Worm (Caenorhabditis elegans): ENCODE results near the gene K09A9.6.

The K09A9.6 gene

ce11 chrX:15576942-15577341, at the start of gene K09A9.6:
TSS of gene K09A9.6 (plus strand) at chrX:15577242.
- TF ChIP-seq scrt-1 (GFP tag; IDR thresholded peaks at IDR 0.05) (no peak), ceh-13 (GFP tag; optimal IDR thresholded peaks at IDR 0.05) (no peak), tbx-37 (GFP tag; conservative IDR thresholded peaks at IDR 0.05) (no peak), flt-1 (GFP tag; IDR thresholded peaks at IDR 0.05) (no peak)

ce11 chrX:15528472-15528871, 48.6 kb upstream of the K09A9.6 start:
- TF ChIP-seq hmbx-1 (tag; optimal IDR thresholded peaks at IDR 0.05), result no peak
- TF ChIP-seq tbx-37 (GFP tag; conservative IDR thresholded peaks at IDR 0.05), result no peak

ce11 chrX:15533260-15533659, 43.8 kb upstream of the K09A9.6 start:
- TF ChIP-seq ama-1 (optimal IDR thresholded peaks at IDR 0.05) (no peak), B0310.2 (tag; optimal IDR thresholded peaks at IDR 0.05) (no peak), F13C5.2 (tag; optimal IDR thresholded peaks at IDR 0.05) (no peak), pes-1 (GFP tag; IDR thresholded peaks at IDR 0.05) (no peak), hnd-1 (tag; optimal IDR thresholded peaks at IDR 0.05) (no peak), ceh-13 (GFP tag; optimal IDR thresholded peaks at IDR 0.05) (no peak), sea-1 (GFP tag; conservative IDR thresholded peaks at IDR 0.05) (no peak), ceh-36 (tag; optimal IDR thresholded peaks at IDR 0.05) (no peak), aly-1 (tag; optimal IDR thresholded peaks at IDR 0.05) (no peak), hmbx-1 (tag; optimal IDR thresholded peaks at IDR 0.05) (no peak)

- peak; percentile 64 for TF ChIP-seq hmg-4 (GFP tag; optimal IDR thresholded peaks at IDR 0.05)
- TF ChIP-seq F13C5.2 (tag; optimal IDR thresholded peaks at IDR 0.05), result peak; percentile 11
- no peak for TF ChIP-seq ceh-13 (GFP tag; optimal IDR thresholded peaks at IDR 0.05)
- TF ChIP-seq tbx-37 (GFP tag; conservative IDR thresholded peaks at IDR 0.05), result no peak
These were observed 41.8 kb upstream of the K09A9.6 start for ce11 chrX:15535190-15535636.

ce11 chrX:15536017-15536416, 41.0 kb upstream of the K09A9.6 start:
- TF ChIP-seq aly-1 (tag; optimal IDR thresholded peaks at IDR 0.05) (no peak), ets-7 (tag; optimal IDR thresholded peaks at IDR 0.05) (no peak), flt-1 (GFP tag; IDR thresholded peaks at IDR 0.05) (no peak), tbx-11 (GFP tag; IDR thresholded peaks at IDR 0.05) (no peak), tra-4 (tag; optimal IDR thresholded peaks at IDR 0.05) (no peak), pes-1 (GFP tag; IDR thresholded peaks at IDR 0.05) (no peak), ceh-36 (tag; optimal IDR thresholded peaks at IDR 0.05) (no peak), ama-1 (optimal IDR thresholded peaks at IDR 0.05) (no peak), hmbx-1 (tag; optimal IDR thresholded peaks at IDR 0.05) (no peak)

- TF ChIP-seq B0310.2 (tag; optimal IDR thresholded peaks at IDR 0.05) (no peak), hmbx-1 (tag; optimal IDR thresholded peaks at IDR 0.05) (no peak), pes-1 (GFP tag; IDR thresholded peaks at IDR 0.05) (no peak), ceh-36 (tag; optimal IDR thresholded peaks at IDR 0.05) (no peak), ets-7 (tag; optimal IDR thresholded peaks at IDR 0.05) (no peak), hmg-4 (GFP tag; optimal IDR thresholded peaks at IDR 0.05) (no peak), ama-1 (optimal IDR thresholded peaks at IDR 0.05) (no peak), tbx-37 (GFP tag; conservative IDR thresholded peaks at IDR 0.05) (no peak), tbx-11 (GFP tag; IDR thresholded peaks at IDR 0.05) (no peak), scrt-1 (GFP tag; IDR thresholded peaks at IDR 0.05) (no peak), aly-1 (tag; optimal IDR thresholded peaks at IDR 0.05) (no peak), sea-1 (GFP tag; conservative IDR thresholded peaks at IDR 0.05) (no peak), flt-1 (GFP tag; IDR thresholded peaks at IDR 0.05) (no peak), hnd-1 (tag; optimal IDR thresholded peaks at IDR 0.05) (no peak), tra-4 (tag; optimal IDR thresholded peaks at IDR 0.05) (no peak), ceh-13 (GFP tag; optimal IDR thresholded peaks at IDR 0.05) (no peak)
These were observed 39.7 kb upstream of the K09A9.6 start, which contains the start of the genes olrn-1 and C02C6.14 for ce11 chrX:15537362-15537761. TSS of gene olrn-1 (plus strand) at chrX:15537662. TSS of gene C02C6.14 (plus strand) at chrX:15537665.

- TF ChIP-seq flt-1 (GFP tag; IDR thresholded peaks at IDR 0.05) (no peak), aly-1 (tag; optimal IDR thresholded peaks at IDR 0.05) (no peak), hmbx-1 (tag; optimal IDR thresholded peaks at IDR 0.05) (no peak), ceh-36 (tag; optimal IDR thresholded peaks at IDR 0.05) (no peak), sea-1 (GFP tag; conservative IDR thresholded peaks at IDR 0.05) (no peak), ceh-13 (GFP tag; optimal IDR thresholded peaks at IDR 0.05) (no peak), scrt-1 (GFP tag; IDR thresholded peaks at IDR 0.05) (no peak), tbx-11 (GFP tag; IDR thresholded peaks at IDR 0.05) (no peak), tbx-37 (GFP tag; conservative IDR thresholded peaks at IDR 0.05) (no peak), B0310.2 (tag; optimal IDR thresholded peaks at IDR 0.05) (no peak), hmg-4 (GFP tag; optimal IDR thresholded peaks at IDR 0.05) (no peak), pes-1 (GFP tag; IDR thresholded peaks at IDR 0.05) (no peak), F13C5.2 (tag; optimal IDR thresholded peaks at IDR 0.05) (no peak), hnd-1 (tag; optimal IDR thresholded peaks at IDR 0.05) (no peak), ets-7 (tag; optimal IDR thresholded peaks at IDR 0.05) (no peak), tra-4 (tag; optimal IDR thresholded peaks at IDR 0.05) (no peak), ama-1 (optimal IDR thresholded peaks at IDR 0.05) (no peak)
These were observed 37.7 kb upstream of the K09A9.6 start for ce11 chrX:15539299-15539698.

- TF ChIP-seq ceh-36 (tag; optimal IDR thresholded peaks at IDR 0.05) (peak; percentile 10), ets-7 (tag; optimal IDR thresholded peaks at IDR 0.05) (no peak)
These were observed 35.6 kb upstream of the K09A9.6 start for ce11 chrX:15541437-15541836.

ce11 chrX:15544671-15545070, 32.4 kb upstream of the K09A9.6 start:
- TF ChIP-seq flt-1 (GFP tag; IDR thresholded peaks at IDR 0.05) (no peak), pes-1 (GFP tag; IDR thresholded peaks at IDR 0.05) (no peak), hmbx-1 (tag; optimal IDR thresholded peaks at IDR 0.05) (no peak), ceh-13 (GFP tag; optimal IDR thresholded peaks at IDR 0.05) (no peak), ets-7 (tag; optimal IDR thresholded peaks at IDR 0.05) (no peak), F13C5.2 (tag; optimal IDR thresholded peaks at IDR 0.05) (no peak), tbx-11 (GFP tag; IDR thresholded peaks at IDR 0.05) (no peak), B0310.2 (tag; optimal IDR thresholded peaks at IDR 0.05) (no peak), ama-1 (optimal IDR thresholded peaks at IDR 0.05) (no peak), ceh-36 (tag; optimal IDR thresholded peaks at IDR 0.05) (no peak), hnd-1 (tag; optimal IDR thresholded peaks at IDR 0.05) (no peak), sea-1 (GFP tag; conservative IDR thresholded peaks at IDR 0.05) (no peak)
